Worm (Caenorhabditis elegans) whole organism, L1 larva: Measurements from ENCODE around the gene sra-4.

Experiments used
- ceh-63 ChIP-seq: fragments of 200-800 bp; sonication (Bioruptor generic); optimal IDR thresholded peaks from 2 replicates; lab custom pipeline; 2018; ENCODE audit warnings: mild to moderate bottlenecking, missing genetic modification characterization, missing compliant biosample characterization
- unc-130 ChIP-seq: fragments of 150-350 bp; optimal IDR thresholded peaks from 2 replicates; lab custom pipeline; 2017; ENCODE audit warnings: missing biosample characterization, missing genetic modification characterization, inconsistent platforms
- unc-62 ChIP-seq: fragments of 150-350 bp; optimal IDR thresholded peaks from 2 replicates; lab custom pipeline; 2014; ENCODE audit warnings: missing biosample characterization, missing genetic modification reagents, missing genetic modification characterization
- unc-86 ChIP-seq: sonication (generic microtip); optimal IDR thresholded peaks from 2 replicates; lab custom pipeline; 2016; ENCODE audit warnings: missing genetic modification characterization, missing compliant biosample characterization

DNA sequence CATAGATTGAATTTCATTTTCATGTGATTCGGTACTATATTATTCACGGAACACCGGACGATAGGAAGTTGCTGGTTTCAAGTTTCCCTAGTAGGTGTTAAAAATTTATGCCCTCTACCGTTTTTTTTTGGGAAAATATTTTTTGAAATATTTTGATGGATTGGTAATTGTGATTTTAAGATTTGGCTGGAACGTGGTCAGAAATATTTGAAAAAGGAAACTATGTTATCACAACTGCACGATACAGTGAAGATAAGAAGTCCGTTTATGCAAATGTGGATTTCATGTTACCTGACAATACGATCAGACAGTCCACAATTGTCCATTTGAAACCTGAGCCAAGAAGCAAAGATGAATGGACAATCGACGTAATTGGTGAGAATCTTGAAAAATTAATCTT lies 19.7 kb downstream of the sra-4 start, which contains the start of gene AH6.17:
- TF ChIP-seq ceh-63 (GFP tag; lab: Kevin White, UChicago) (no peak), unc-86 (tag; lab: Kevin White, UChicago) (no peak), unc-62 (GFP tag; lab: Kevin White, UChicago) (no peak), unc-130 (tag; lab: Kevin White, UChicago) (no peak)
